In the genomic region with DNA sequence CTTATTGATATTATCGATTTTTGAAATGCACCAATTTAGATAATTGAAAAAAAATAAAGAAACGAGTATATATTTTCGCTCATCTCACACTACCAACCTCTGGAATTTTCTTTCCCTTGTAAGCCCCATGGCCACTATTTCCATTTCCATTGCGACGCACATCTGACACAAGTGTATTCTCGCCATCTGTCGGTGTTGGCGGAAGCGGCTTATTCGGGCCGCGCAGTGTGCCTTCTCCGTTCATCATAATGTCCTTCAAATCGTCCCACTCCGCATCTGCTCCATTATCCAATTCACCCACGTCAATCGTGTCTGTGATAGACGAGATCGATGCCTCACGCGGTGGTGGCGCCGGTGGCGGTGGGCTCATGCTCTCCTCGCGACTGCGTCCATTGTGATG, we compare ENCODE assay signal across 4 worm cellular contexts.
TF ChIP-seq lines count a peak whose summit lies in the region.

No protein-coding gene starts in this region.

TF ChIP-seq in whole organism, L4 larva, 104 proteins besides CTCF, POLR2A, EP300 and RAD21:
- no peak for TF ChIP-seq nhr-237 (tag; optimal IDR thresholded peaks at IDR 0.05; lab: Kevin White, UChicago)
- TF ChIP-seq zip-11 (GFP tag; IDR thresholded peaks at IDR 0.05; lab: Robert Waterston, UW) = no peak
- TF ChIP-seq F26F4.8 (GFP tag; conservative IDR thresholded peaks at IDR 0.05; lab: Robert Waterston, UW) = no peak
- no peak for TF ChIP-seq ces-1 (GFP tag; optimal IDR thresholded peaks at IDR 0.05; lab: Kevin White, UChicago)
- no peak for TF ChIP-seq rbr-2 (tag; optimal IDR thresholded peaks at IDR 0.05; lab: Kevin White, UChicago)
- TF ChIP-seq vab-7 (GFP tag; IDR thresholded peaks at IDR 0.05; lab: Robert Waterston, UW) = 0 out of 2 replicates have a peak, but pooled peaks have one; percentile 17
- no peak for TF ChIP-seq mdl-1 (tag; optimal IDR thresholded peaks at IDR 0.05; lab: Kevin White, UChicago)
- 0 out of 2 replicates have a peak, but pooled peaks have one; percentile 9 for TF ChIP-seq egl-43 (GFP tag; IDR thresholded peaks at IDR 0.05; lab: Robert Waterston, UW)
- no peak for TF ChIP-seq cey-2 (tag; optimal IDR thresholded peaks at IDR 0.05; lab: Kevin White, UChicago; ENCODE audit: borderline replicate concordance, insufficient read depth)
- no peak for TF ChIP-seq F10B5.3 (tag; optimal IDR thresholded peaks at IDR 0.05; lab: Kevin White, UChicago)
- TF ChIP-seq set-16 (GFP tag; IDR thresholded peaks at IDR 0.05; lab: Robert Waterston, UW) = peak; percentile 49; the same call in 1 of the 2 replicates
- TF ChIP-seq hmg-1.1 (GFP tag; IDR thresholded peaks at IDR 0.05; lab: Robert Waterston, UW) = no peak
- TF ChIP-seq lir-3 (tag; optimal IDR thresholded peaks at IDR 0.05; lab: Kevin White, UChicago) = no peak
- no peak for TF ChIP-seq madf-5 (GFP tag; IDR thresholded peaks at IDR 0.05; lab: Robert Waterston, UW)

TF ChIP-seq in whole organism, early embryonic, 17 proteins besides CTCF, POLR2A, EP300 and RAD21:
- TF ChIP-seq F13C5.2 (tag; optimal IDR thresholded peaks at IDR 0.05; lab: Kevin White, UChicago) (no peak), sea-1 (GFP tag; conservative IDR thresholded peaks at IDR 0.05; lab: Robert Waterston, UW) (0 out of 2 replicates have a peak, but pooled peaks have one; percentile 47)
TF ChIP-seq in whole organism, early embryonic: peak in this region for 1.

TF ChIP-seq in whole organism, mixed stage, embryonic, 35 proteins besides CTCF, POLR2A, EP300 and RAD21:
- TF ChIP-seq lin-32 (GFP tag; optimal IDR thresholded peaks at IDR 0.05; lab: Kevin White, UChicago) (peak; percentile 72), ztf-11 (tag; optimal IDR thresholded peaks at IDR 0.05; lab: Kevin White, UChicago) (no peak), cnd-1 (tag; optimal IDR thresholded peaks at IDR 0.05; lab: Kevin White, UChicago) (peak; percentile 73), pha-4 (tag; optimal IDR thresholded peaks at IDR 0.05; lab: Kevin White, UChicago) (no peak), snpc-4 (tag; optimal IDR thresholded peaks at IDR 0.05; lab: Kevin White, UChicago) (no peak), nhr-2 (tag; optimal IDR thresholded peaks at IDR 0.05; lab: Kevin White, UChicago) (no peak), elt-1 (tag; optimal IDR thresholded peaks at IDR 0.05; lab: Kevin White, UChicago; ENCODE audit: borderline replicate concordance, insufficient read depth) (no peak)

TF ChIP-seq in whole organism, young adult, 124 proteins besides CTCF, POLR2A, EP300 and RAD21:
- no peak for TF ChIP-seq snpc-3.4 (tag; optimal IDR thresholded peaks at IDR 0.05; lab: Kevin White, UChicago)
- TF ChIP-seq zfh-2 (GFP tag; conservative IDR thresholded peaks at IDR 0.05; lab: Robert Waterston, UW) = peak; percentile 63
